Fruit fly (Drosophila melanogaster): Measurements from ENCODE around the gene CG10347.

dm6 chrX:11816434-11816948 is 38.2 kb downstream of the CG10347 start, which contains the start of the genes CG1578 and rudhira:
- no peak for TF ChIP-seq Hr39 (GFP tag; optimal IDR thresholded peaks at IDR 0.05)
- TF ChIP-seq CG16779 (tag; optimal IDR thresholded peaks at IDR 0.05) = no peak
- no peak for TF ChIP-seq CG8632 (GFP tag; optimal IDR thresholded peaks at IDR 0.05)
